Worm (Caenorhabditis elegans): ENCODE data around the gene F42C5.9.

F42C5.9 gene

ce11 chrIV:7325698-7326097 lies 8.8 kb upstream of the F42C5.9 start:
- no peak for TF ChIP-seq ztf-23 (GFP tag; IDR thresholded peaks at IDR 0.05)
- no peak for TF ChIP-seq T22C8.4 (GFP tag; IDR thresholded peaks at IDR 0.05)
- TF ChIP-seq ztf-29 (GFP tag; IDR thresholded peaks at IDR 0.05), result no peak
- TF ChIP-seq cog-1 (tag; optimal IDR thresholded peaks at IDR 0.05), result no peak
- no peak for TF ChIP-seq tab-1 (GFP tag; IDR thresholded peaks at IDR 0.05)
- no peak for TF ChIP-seq flt-1 (GFP tag; IDR thresholded peaks at IDR 0.05)
- TF ChIP-seq ref-1 (GFP tag; conservative IDR thresholded peaks at IDR 0.05), result no peak
- no peak for TF ChIP-seq med-1 (GFP tag; optimal IDR thresholded peaks at IDR 0.05; ENCODE audit: insufficient read depth)
- TF ChIP-seq klf-2 (GFP tag; conservative IDR thresholded peaks at IDR 0.05), result no peak

DNA sequence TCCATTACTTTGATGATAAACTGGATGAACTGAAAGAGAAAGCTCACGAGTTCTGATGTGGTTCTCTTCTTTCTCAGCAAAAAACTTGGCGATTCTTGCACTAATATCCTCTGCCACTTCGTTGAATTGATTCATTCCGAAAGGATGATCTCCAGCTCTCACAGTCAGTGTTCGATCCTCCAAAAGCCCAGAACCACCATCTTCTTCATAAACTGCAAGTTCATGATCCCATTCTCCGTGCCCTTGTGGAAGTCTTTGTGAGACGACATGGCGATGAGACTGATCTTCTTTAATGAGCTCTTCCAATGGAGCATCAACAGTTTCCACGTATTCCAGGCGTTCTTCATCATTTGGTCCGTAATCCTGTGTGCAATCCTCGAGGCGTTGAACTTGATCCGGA lies 8.0 kb upstream of the F42C5.9 start:
- TF ChIP-seq tab-1 (GFP tag; IDR thresholded peaks at IDR 0.05), result no peak
- no peak for TF ChIP-seq ref-1 (GFP tag; conservative IDR thresholded peaks at IDR 0.05)
- TF ChIP-seq med-1 (GFP tag; optimal IDR thresholded peaks at IDR 0.05; ENCODE audit: insufficient read depth), result no peak
- no peak for TF ChIP-seq klf-2 (GFP tag; conservative IDR thresholded peaks at IDR 0.05)
- TF ChIP-seq ztf-23 (GFP tag; IDR thresholded peaks at IDR 0.05), result no peak
- no peak for TF ChIP-seq cog-1 (tag; optimal IDR thresholded peaks at IDR 0.05)
- no peak for TF ChIP-seq T22C8.4 (GFP tag; IDR thresholded peaks at IDR 0.05)
- TF ChIP-seq ztf-29 (GFP tag; IDR thresholded peaks at IDR 0.05), result no peak
- no peak for TF ChIP-seq flt-1 (GFP tag; IDR thresholded peaks at IDR 0.05)

ce11 chrIV:7323904-7324303 lies 7.0 kb upstream of the F42C5.9 start:
- TF ChIP-seq ref-1 (GFP tag; conservative IDR thresholded peaks at IDR 0.05) (no peak), flt-1 (GFP tag; IDR thresholded peaks at IDR 0.05) (no peak), ztf-23 (GFP tag; IDR thresholded peaks at IDR 0.05) (no peak)

DNA sequence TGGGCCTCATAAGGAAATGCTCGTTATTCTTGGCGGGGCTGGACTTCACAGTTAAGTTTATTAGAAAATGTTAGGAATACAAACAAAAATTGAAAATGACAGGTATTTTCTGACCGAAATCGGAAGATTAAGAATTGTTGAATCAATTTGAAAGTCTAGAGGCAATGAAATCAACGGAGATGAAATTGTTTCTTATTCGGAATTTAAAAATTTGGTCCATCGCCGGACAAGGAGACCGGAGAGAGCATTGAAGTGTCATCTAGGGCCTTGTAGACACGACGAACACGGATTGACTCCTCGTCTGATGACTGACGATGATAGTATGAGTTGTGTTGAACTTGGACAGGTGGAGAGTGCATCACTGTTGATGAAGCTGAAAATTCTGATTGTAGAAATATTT lies 3.8 kb upstream of the F42C5.9 start:
- TF ChIP-seq med-1 (GFP tag; optimal IDR thresholded peaks at IDR 0.05; ENCODE audit: insufficient read depth) (no peak), flt-1 (GFP tag; IDR thresholded peaks at IDR 0.05) (no peak), cog-1 (tag; optimal IDR thresholded peaks at IDR 0.05) (no peak), ztf-29 (GFP tag; IDR thresholded peaks at IDR 0.05) (no peak), tab-1 (GFP tag; IDR thresholded peaks at IDR 0.05) (no peak), ref-1 (GFP tag; conservative IDR thresholded peaks at IDR 0.05) (no peak), T22C8.4 (GFP tag; IDR thresholded peaks at IDR 0.05) (no peak), klf-2 (GFP tag; conservative IDR thresholded peaks at IDR 0.05) (no peak), ztf-23 (GFP tag; IDR thresholded peaks at IDR 0.05) (no peak)

DNA sequence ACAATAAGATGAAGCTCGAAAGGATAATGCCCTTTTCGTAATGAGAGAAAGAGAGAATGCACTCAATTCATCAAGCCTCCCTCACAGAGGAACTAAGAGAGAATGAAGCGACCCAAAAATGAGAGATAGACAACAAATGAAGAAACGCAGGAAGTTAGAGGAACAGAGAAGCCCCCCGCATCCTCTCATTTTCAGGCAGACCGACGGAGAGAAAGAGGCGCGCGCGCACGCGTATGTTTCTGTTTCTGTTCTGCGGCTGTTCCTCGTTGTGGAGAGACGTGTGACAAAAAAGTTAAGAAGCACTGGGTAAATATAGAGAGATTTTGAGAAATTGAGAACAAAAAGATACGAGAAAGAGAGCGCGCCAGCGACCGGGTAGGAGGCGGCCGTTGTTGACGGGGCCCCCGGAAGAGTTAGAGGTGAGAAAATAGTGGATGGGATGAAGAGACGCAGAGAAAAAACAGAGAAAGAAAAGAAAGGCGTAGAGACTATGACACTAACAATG lies 3.1 kb upstream of the F42C5.9 start:
- TF ChIP-seq tab-1 (GFP tag; IDR thresholded peaks at IDR 0.05) (no peak), med-1 (GFP tag; optimal IDR thresholded peaks at IDR 0.05; ENCODE audit: insufficient read depth) (no peak), klf-2 (GFP tag; conservative IDR thresholded peaks at IDR 0.05) (no peak), ztf-23 (GFP tag; IDR thresholded peaks at IDR 0.05) (0 out of 2 replicates have a peak, but pooled peaks have one; percentile 47), ref-1 (GFP tag; conservative IDR thresholded peaks at IDR 0.05) (no peak), flt-1 (GFP tag; IDR thresholded peaks at IDR 0.05) (0 out of 2 replicates have a peak, but pooled peaks have one; percentile 29), ztf-29 (GFP tag; IDR thresholded peaks at IDR 0.05) (peak; percentile 35; the same call in 1 of the 2 replicates), cog-1 (tag; optimal IDR thresholded peaks at IDR 0.05) (peak; percentile 68)

- no peak for TF ChIP-seq ztf-29 (GFP tag; IDR thresholded peaks at IDR 0.05)
- no peak for TF ChIP-seq ztf-23 (GFP tag; IDR thresholded peaks at IDR 0.05)
- no peak for TF ChIP-seq flt-1 (GFP tag; IDR thresholded peaks at IDR 0.05)
- TF ChIP-seq ref-1 (GFP tag; conservative IDR thresholded peaks at IDR 0.05), result no peak
- TF ChIP-seq med-1 (GFP tag; optimal IDR thresholded peaks at IDR 0.05; ENCODE audit: insufficient read depth), result no peak
- no peak for TF ChIP-seq tab-1 (GFP tag; IDR thresholded peaks at IDR 0.05)
- no peak for TF ChIP-seq klf-2 (GFP tag; conservative IDR thresholded peaks at IDR 0.05)
These were observed 2.0 kb upstream of the F42C5.9 start for ce11 chrIV:7318900-7319299.

DNA sequence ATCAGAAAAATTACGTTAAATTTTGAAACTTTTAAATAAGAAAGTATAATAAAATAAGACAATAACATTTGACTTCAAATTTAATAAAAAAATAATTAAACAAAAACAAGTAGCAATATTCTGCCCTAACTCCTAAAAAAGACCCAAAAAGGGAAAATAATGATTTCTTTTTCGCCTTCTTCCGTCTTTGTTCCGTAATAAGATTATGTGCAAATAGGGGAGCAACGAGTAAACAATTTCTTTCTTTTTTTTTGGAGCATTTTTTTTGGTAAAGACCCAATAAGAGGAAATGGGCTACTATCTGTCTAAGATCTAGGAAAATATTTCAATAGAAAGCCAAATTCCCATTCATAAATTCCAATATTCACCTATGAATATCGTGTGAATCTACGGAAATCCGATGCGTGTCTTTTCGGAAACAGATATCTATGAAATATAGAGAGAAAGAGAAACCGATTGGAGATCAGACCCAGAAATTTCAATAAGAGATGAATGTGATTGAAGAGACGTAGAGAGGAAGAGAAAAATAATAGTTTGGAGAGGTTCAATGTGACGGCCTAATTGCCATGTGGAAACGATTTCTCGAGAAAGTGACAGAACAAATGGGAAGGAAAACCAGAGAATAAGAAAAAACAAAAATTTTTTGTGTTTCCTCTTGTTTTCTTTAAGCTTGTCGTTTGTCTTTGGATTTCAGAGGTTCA lies 1.1 kb upstream of the F42C5.9 start:
- TF ChIP-seq ztf-23 (GFP tag; IDR thresholded peaks at IDR 0.05) (no peak), med-1 (GFP tag; optimal IDR thresholded peaks at IDR 0.05; ENCODE audit: insufficient read depth) (no peak), ref-1 (GFP tag; conservative IDR thresholded peaks at IDR 0.05) (no peak), ztf-29 (GFP tag; IDR thresholded peaks at IDR 0.05) (no peak)

- TF ChIP-seq med-1 (GFP tag; optimal IDR thresholded peaks at IDR 0.05; ENCODE audit: insufficient read depth) (no peak), cog-1 (tag; optimal IDR thresholded peaks at IDR 0.05) (peak; percentile 5)
These were observed 2.9 kb downstream of the F42C5.9 start for ce11 chrIV:7313962-7314361.

DNA sequence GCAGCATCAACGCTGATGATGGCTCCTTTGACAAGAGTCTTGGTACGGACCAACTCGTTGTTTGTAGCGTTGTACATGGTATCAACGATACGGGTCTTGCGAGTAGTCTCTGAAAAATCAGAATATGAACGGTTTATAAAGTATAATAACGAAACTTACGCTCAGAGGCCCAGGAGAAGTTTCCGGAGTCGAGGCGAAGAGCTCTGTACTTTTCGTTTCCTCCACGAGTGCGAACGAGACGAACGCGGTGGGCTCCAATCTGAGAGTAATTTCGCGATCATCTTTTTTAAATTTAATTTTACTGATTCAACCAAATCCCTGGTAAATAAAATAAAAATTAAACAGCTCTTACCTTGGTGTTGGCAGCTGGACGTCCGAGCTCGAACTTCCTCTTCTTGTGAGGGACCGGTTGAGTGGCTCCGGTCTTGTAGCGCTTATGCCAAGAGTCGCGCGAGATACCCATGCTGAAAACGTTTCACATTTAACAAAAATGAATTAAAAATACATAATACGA lies 3.4 kb downstream of the F42C5.9 start, which contains the start of gene rps-8:
TSS of gene rps-8 (minus strand) at position 464 of the 514 bp plus-strand sequence.
- TF ChIP-seq med-1 (GFP tag; optimal IDR thresholded peaks at IDR 0.05; ENCODE audit: insufficient read depth) (no peak), ztf-29 (GFP tag; IDR thresholded peaks at IDR 0.05) (no peak), ztf-23 (GFP tag; IDR thresholded peaks at IDR 0.05) (no peak), T22C8.4 (GFP tag; IDR thresholded peaks at IDR 0.05) (no peak), flt-1 (GFP tag; IDR thresholded peaks at IDR 0.05) (no peak), ref-1 (GFP tag; conservative IDR thresholded peaks at IDR 0.05) (no peak), cog-1 (tag; optimal IDR thresholded peaks at IDR 0.05) (no peak), tab-1 (GFP tag; IDR thresholded peaks at IDR 0.05) (no peak), klf-2 (GFP tag; conservative IDR thresholded peaks at IDR 0.05) (no peak)

DNA sequence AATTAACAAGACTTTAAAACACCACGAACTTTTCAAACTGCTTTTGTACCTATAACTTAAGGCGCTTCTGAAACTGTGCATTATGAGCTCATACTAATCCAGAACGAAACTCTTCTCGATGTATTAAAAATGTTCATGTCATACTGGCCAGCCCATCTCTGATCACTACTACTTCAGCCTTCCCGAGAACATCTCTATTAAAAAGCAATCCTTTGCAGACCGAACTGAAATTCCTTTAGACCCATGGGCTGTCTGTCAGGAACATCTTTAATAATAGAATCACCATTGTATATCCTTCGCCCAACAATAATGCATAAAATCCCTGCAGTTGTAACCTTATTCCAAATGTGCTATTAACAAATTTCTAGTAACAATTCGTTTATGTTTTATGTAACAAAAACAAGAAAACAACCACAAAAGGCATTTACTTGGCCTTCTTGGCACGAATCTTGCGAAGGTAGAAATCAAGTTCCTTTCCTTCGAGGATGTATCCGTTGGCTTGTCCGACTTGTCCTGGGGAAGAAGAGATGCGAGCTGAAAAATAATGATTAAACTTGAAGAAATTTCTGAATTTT lies 4.2 kb downstream of the F42C5.9 start:
- no peak for TF ChIP-seq ztf-29 (GFP tag; IDR thresholded peaks at IDR 0.05)
- TF ChIP-seq klf-2 (GFP tag; conservative IDR thresholded peaks at IDR 0.05), result no peak
- TF ChIP-seq flt-1 (GFP tag; IDR thresholded peaks at IDR 0.05), result no peak
- no peak for TF ChIP-seq cog-1 (tag; optimal IDR thresholded peaks at IDR 0.05)
- no peak for TF ChIP-seq ref-1 (GFP tag; conservative IDR thresholded peaks at IDR 0.05)
- no peak for TF ChIP-seq med-1 (GFP tag; optimal IDR thresholded peaks at IDR 0.05; ENCODE audit: insufficient read depth)
- no peak for TF ChIP-seq ztf-23 (GFP tag; IDR thresholded peaks at IDR 0.05)
- TF ChIP-seq tab-1 (GFP tag; IDR thresholded peaks at IDR 0.05), result no peak
- TF ChIP-seq T22C8.4 (GFP tag; IDR thresholded peaks at IDR 0.05), result no peak

Data from whole organism, midembryonic.